Worm (Caenorhabditis elegans) whole organism, dauer: ENCODE data around the gene xpc-1.
"Not testable (repeated sequence)": the region's sequence is repeated elsewhere in the genome, so short reads cannot be mapped to it uniquely, and the experiment has no call there.

ENCODE experiments used
- unc-62 ChIP-seq: sonication (generic microtip); optimal IDR thresholded peaks from 2 replicates; lab custom pipeline; 2017; ENCODE audit warnings: missing biosample characterization, missing genetic modification reagents, missing genetic modification characterization

Gene xpc-1

DNA sequence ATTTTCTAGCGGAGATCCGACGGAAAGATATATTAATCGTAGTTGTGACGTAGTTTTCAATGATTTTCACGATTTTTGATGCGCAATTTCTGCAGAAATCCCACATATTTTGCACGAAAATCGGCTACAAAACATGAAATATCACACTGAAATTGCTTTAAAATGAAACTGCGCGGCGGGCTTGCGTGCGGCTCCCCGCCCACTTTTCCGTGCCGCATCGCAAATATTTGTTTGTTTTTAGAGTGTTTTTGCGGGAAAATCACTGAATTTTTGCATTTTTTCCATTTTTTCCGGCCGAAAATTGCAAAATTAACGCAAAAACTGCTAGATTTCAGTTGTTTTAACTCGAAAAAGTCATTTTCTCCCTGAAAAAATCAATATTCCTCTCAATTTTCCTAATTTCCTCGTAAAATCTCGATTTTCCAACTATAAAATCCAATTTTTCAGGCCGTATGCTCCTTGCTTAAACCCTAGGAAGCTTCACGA lies 11.9 kb upstream of the xpc-1 start, which contains the start of gene Y76B12C.6:
Gene Y76B12C.6, plus strand, starts transcription at position 436 of the 486 bp plus-strand sequence.
- TF ChIP-seq unc-62 (GFP tag; lab: Kevin White, UChicago): no peak

- no peak for TF ChIP-seq unc-62 (GFP tag; lab: Kevin White, UChicago)
Measured at ce11 chrIV:1990843-1991339, 2.0 kb upstream of the xpc-1 start.

- TF ChIP-seq unc-62 (GFP tag; lab: Kevin White, UChicago): no peak
Measured at ce11 chrIV:1997762-1998161, 4.9 kb downstream of the xpc-1 start.

DNA sequence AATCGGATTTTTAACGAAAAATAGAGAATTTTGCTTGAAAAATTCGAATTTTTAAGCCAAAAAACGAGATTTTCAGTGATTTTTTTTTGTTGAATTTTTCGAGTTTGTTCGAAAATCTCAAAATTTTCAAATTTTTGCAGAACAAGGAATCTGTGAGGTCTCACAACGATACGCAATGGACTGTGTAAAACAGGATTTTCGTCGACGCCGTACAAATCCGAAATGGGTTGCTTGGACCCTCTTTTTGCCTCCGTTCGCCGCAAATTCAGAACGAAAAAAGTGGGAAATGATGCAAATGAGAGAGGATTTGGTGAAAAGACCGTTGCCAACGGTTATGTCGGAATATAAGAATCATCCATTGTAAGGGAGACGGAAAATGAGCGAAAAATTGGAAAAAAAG lies 9.4 kb downstream of the xpc-1 start:
- no peak for TF ChIP-seq unc-62 (GFP tag; lab: Kevin White, UChicago)

DNA sequence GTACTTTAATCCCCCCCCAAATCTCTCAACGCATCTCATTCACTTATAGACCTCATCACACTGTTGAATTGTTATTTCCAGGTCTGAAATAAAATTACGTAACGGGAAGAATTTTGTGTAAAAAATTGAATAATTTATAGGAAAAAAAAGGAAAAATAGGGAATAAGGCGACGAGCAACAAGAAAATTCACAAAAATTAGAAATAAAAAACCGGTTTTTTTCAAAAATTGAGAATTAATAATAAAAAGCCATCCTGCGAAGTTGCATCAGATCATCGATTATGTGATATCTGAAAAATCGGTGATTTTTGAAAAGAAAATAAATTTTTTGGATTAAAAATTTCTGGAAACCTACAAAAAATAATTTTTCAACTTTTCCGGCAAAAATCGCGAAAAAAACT lies 16.0 kb downstream of the xpc-1 start:
- TF ChIP-seq unc-62 (GFP tag; lab: Kevin White, UChicago): no peak

- no peak for TF ChIP-seq unc-62 (GFP tag; lab: Kevin White, UChicago)
Measured at ce11 chrIV:2032946-2033411, 40.1 kb downstream of the xpc-1 start, which contains the start of gene cpsf-1. TSS of gene cpsf-1 (minus strand) at chrIV:2032996.

ce11 chrIV:2036974-2037373 lies 44.1 kb downstream of the xpc-1 start, which contains the start of the genes Y76B12C.9 and cng-2:
TSS of gene Y76B12C.9 (minus strand) at chrIV:2037074.
TSS of gene cng-2 (plus strand) at chrIV:2037191.
- TF ChIP-seq unc-62 (GFP tag; lab: Kevin White, UChicago): no peak

- no peak for TF ChIP-seq unc-62 (GFP tag; lab: Kevin White, UChicago)
Measured at ce11 chrIV:2037497-2037896, 44.6 kb downstream of the xpc-1 start.

ce11 chrIV:2048839-2049238 lies 56.0 kb downstream of the xpc-1 start:
- no peak for TF ChIP-seq unc-62 (GFP tag; lab: Kevin White, UChicago)

DNA sequence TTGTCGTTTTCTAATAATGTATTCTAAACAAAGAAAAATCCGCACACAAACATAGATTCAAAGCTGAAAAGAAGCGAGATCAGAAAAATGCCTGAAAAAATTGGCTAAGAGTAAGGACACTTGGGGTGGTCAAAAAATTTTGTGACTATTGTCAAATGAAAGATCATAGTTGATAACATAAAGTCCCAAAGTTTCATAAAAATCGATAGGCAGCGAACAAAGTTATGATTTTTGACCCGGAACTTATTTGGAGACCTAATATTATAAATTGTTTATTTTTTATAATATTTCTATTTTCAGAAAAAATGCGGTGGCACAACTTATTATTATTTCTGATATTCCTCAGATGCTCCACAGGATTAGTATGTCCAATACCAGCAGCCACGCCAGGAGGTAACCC lies 58.3 kb downstream of the xpc-1 start, which contains the start of gene R05C11.4:
Gene R05C11.4, plus strand, starts transcription at position 301 of the 400 bp plus-strand sequence.
- not testable (repeated sequence) for TF ChIP-seq unc-62 (GFP tag; lab: Kevin White, UChicago)

- no peak for TF ChIP-seq unc-62 (GFP tag; lab: Kevin White, UChicago)
Measured at ce11 chrIV:2052337-2052736, 59.4 kb downstream of the xpc-1 start.

- no peak for TF ChIP-seq unc-62 (GFP tag; lab: Kevin White, UChicago)
Measured at ce11 chrIV:2053591-2053990, 60.7 kb downstream of the xpc-1 start.

DNA sequence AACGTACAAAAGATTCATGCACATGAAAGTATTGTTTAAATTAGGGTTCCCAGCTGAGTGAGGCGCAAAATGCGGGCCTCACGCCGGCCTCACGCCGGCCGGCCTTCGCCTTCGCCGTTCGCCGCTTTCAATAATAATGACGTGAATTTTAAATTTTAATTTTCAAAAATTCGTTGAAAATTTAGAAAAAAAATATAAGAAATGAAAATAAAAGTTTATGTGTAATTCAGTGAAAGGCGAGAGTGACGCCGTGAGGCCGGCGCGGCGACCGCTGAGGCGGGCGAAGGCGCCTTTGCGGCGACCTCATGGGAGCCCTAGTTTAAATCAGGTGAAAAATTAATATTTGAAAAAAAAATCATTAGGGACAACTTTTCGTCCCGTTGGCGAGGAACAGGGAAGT lies 64.6 kb downstream of the xpc-1 start:
- no peak for TF ChIP-seq unc-62 (GFP tag; lab: Kevin White, UChicago)
